Fruit fly (Drosophila melanogaster) whole organism, wandering third instar larva: Measurements from ENCODE around the gene CG6962.

Source experiments
- Abd-B ChIP-seq: fragments of >200 bp; optimal IDR thresholded peaks from 2 replicates; lab custom pipeline; 2017; ENCODE audit warnings: missing biosample characterization, missing genetic modification characterization
- CG32264 ChIP-seq: fragments of 200-800 bp; sonication (Bioruptor generic); optimal IDR thresholded peaks from 2 replicates; lab custom pipeline; 2016; ENCODE audit warnings: missing biosample characterization, missing genetic modification characterization
- CG9705 ChIP-seq: fragments of 200-800 bp; sonication (Bioruptor generic); optimal IDR thresholded peaks from 2 replicates; lab custom pipeline; 2018; ENCODE audit warnings: missing biosample characterization, mild to moderate bottlenecking, missing genetic modification characterization
- CrebA ChIP-seq: fragments of 200-800 bp; sonication (Bioruptor generic); optimal IDR thresholded peaks from 2 replicates; lab custom pipeline; 2016; ENCODE audit warnings: missing biosample characterization, mild to moderate bottlenecking, missing genetic modification characterization, borderline replicate concordance
- Dfd ChIP-seq: fragments of >200 bp; optimal IDR thresholded peaks from 2 replicates; lab custom pipeline; 2017; ENCODE audit warnings: missing biosample characterization, missing genetic modification characterization
- Dif ChIP-seq: fragments of 200-275, 200-300 bp; sonication (Bioruptor generic); optimal IDR thresholded peaks from 2 replicates; lab custom pipeline; 2018; ENCODE audit warnings: missing biosample characterization, missing genetic modification characterization; ENCODE audit not compliant: partially characterized antibody
- GATAd ChIP-seq: sonication (Bioruptor generic); optimal IDR thresholded peaks from 2 replicates; lab custom pipeline; 2016; ENCODE audit warnings: missing biosample characterization, missing genetic modification characterization
- HLH106 ChIP-seq: fragments of 200-800 bp; optimal IDR thresholded peaks from 3 replicates; lab custom pipeline; 2019; ENCODE audit warnings: missing biosample characterization, mild to moderate bottlenecking, missing genetic modification characterization, moderate library complexity
- Hnf4 ChIP-seq: fragments of 200-800 bp; sonication (Bioruptor generic); optimal IDR thresholded peaks from 2 replicates; lab custom pipeline; 2016; ENCODE audit warnings: missing biosample characterization, mild to moderate bottlenecking, missing genetic modification characterization
- Hr78 ChIP-seq: fragments of >200 bp; optimal IDR thresholded peaks from 2 replicates; lab custom pipeline; 2017; ENCODE audit warnings: missing biosample characterization, missing genetic modification characterization
- Hr83 ChIP-seq: fragments of 200-300 bp; sonication (Bioruptor generic); optimal IDR thresholded peaks from 2 replicates; lab custom pipeline; 2016; ENCODE audit warnings: missing biosample characterization, mild to moderate bottlenecking, missing genetic modification characterization, moderate library complexity; ENCODE audit not compliant: poor library complexity, severe bottlenecking
- Jra ChIP-seq: sonication (Bioruptor generic); optimal IDR thresholded peaks from 2 replicates; lab custom pipeline; 2016; ENCODE audit warnings: missing biosample characterization, missing genetic modification characterization
- Mio ChIP-seq: sonication (Bioruptor generic); optimal IDR thresholded peaks from 2 replicates; lab custom pipeline; 2016; ENCODE audit warnings: missing biosample characterization, missing genetic modification characterization
- Myc ChIP-seq: fragments of >200 bp; optimal IDR thresholded peaks from 2 replicates; lab custom pipeline; 2017
- N ChIP-seq: fragments of >200 bp; optimal IDR thresholded peaks from 2 replicates; lab custom pipeline; 2018; ENCODE audit warnings: missing biosample characterization, missing external identifiers, missing genetic modification characterization
- Rel ChIP-seq, 2 experiments: fragments of 200-800 bp; sonication (Bioruptor generic) in 1 of 2; optimal IDR thresholded peaks; 2 replicates in 1 of 2; 3 replicates in 1 of 2; lab custom pipeline; 2016 to 2019; ENCODE audit warnings: mild to moderate bottlenecking in 2 of 2, missing biosample characterization in 2 of 2, missing genetic modification characterization in 2 of 2, moderate library complexity in 1 of 2
- Vsx2 ChIP-seq: fragments of 200-300, 225-300 bp; sonication (Bioruptor generic); optimal IDR thresholded peaks from 2 replicates; lab custom pipeline; 2018; ENCODE audit warnings: missing biosample characterization, missing genetic modification characterization; ENCODE audit not compliant: partially characterized antibody
- brk ChIP-seq: fragments of 200-800 bp; sonication (Bioruptor generic); optimal IDR thresholded peaks from 2 replicates; lab custom pipeline; 2016; ENCODE audit warnings: missing biosample characterization, mild to moderate bottlenecking, missing genetic modification characterization
- dl ChIP-seq, 2 experiments: fragments of 175-275, 200-275 bp in 1 of 2; fragments of 200-275 bp in 1 of 2; sonication (Bioruptor generic); optimal IDR thresholded peaks; lab custom pipeline; 2018; ENCODE audit warnings: mild to moderate bottlenecking in 2 of 2, missing biosample characterization in 2 of 2, missing genetic modification characterization in 2 of 2, moderate library complexity in 2 of 2; ENCODE audit not compliant: partially characterized antibody in 2 of 2, insufficient read depth in 1 of 2
- dmrt93B ChIP-seq: fragments of 200-800 bp; sonication (Bioruptor generic); optimal IDR thresholded peaks from 2 replicates; lab custom pipeline; 2018; ENCODE audit warnings: missing biosample characterization, mild to moderate bottlenecking, missing genetic modification characterization
- ey ChIP-seq: fragments of 200-800 bp; sonication (Bioruptor generic); optimal IDR thresholded peaks from 2 replicates; lab custom pipeline; 2016; ENCODE audit warnings: missing biosample characterization, missing genetic modification characterization
- foxo ChIP-seq, 2 experiments: fragments of 200-800 bp; sonication (Bioruptor generic); optimal IDR thresholded peaks; 2 replicates in 1 of 2; 3 replicates in 1 of 2; lab custom pipeline; 2016 to 2017; ENCODE audit warnings: missing biosample characterization in 2 of 2, missing genetic modification characterization in 2 of 2
- fru ChIP-seq: fragments of 200-800 bp; sonication (Bioruptor generic); optimal IDR thresholded peaks from 3 replicates; lab custom pipeline; 2016; ENCODE audit warnings: missing biosample characterization, mild to moderate bottlenecking, missing genetic modification characterization
- h ChIP-seq: fragments of 200-800 bp; sonication (Bioruptor generic); optimal IDR thresholded peaks from 3 replicates; lab custom pipeline; 2016; ENCODE audit warnings: missing biosample characterization, mild to moderate bottlenecking, missing genetic modification characterization
- jim ChIP-seq: fragments of 175-275, 200-325 bp; sonication (Bioruptor generic); optimal IDR thresholded peaks from 2 replicates; lab custom pipeline; 2016; ENCODE audit warnings: missing biosample characterization, mild to moderate bottlenecking, missing genetic modification characterization
- lola ChIP-seq: fragments of >200 bp; optimal IDR thresholded peaks from 2 replicates; lab custom pipeline; 2017; ENCODE audit warnings: missing biosample characterization, missing genetic modification characterization
- pan ChIP-seq: fragments of >200 bp; optimal IDR thresholded peaks from 2 replicates; lab custom pipeline; 2017
- rgr ChIP-seq: fragments of 200-800 bp; sonication (Bioruptor generic); optimal IDR thresholded peaks from 3 replicates; lab custom pipeline; 2016; ENCODE audit warnings: missing biosample characterization, mild to moderate bottlenecking, missing genetic modification characterization
- sage ChIP-seq: fragments of 200-800 bp; sonication (Bioruptor generic); optimal IDR thresholded peaks from 2 replicates; lab custom pipeline; 2016; ENCODE audit warnings: missing biosample characterization, mild to moderate bottlenecking, missing genetic modification characterization
- usp ChIP-seq: fragments of >200 bp; optimal IDR thresholded peaks from 2 replicates; lab custom pipeline; 2017; ENCODE audit warnings: missing biosample characterization, missing genetic modification characterization

Gene CG6962

dm6 chr3R:11870135-11870534 is 12.2 kb downstream of the CG6962 start:
- TF ChIP-seq foxo (GFP tag; optimal IDR thresholded peaks at IDR 0.05; lab: Kevin White, UChicago) = no peak

dm6 chr3R:11869675-11870074 is 12.7 kb downstream of the CG6962 start:
- no peak for TF ChIP-seq lola (GFP tag; lab: Kevin White, UChicago)
- TF ChIP-seq brk (GFP tag; lab: Kevin White, UChicago) = no peak
- TF ChIP-seq GATAd (GFP tag; lab: Kevin White, UChicago) = no peak
- no peak for TF ChIP-seq CG9705 (GFP tag; lab: Kevin White, UChicago)
- peak; percentile 37 for TF ChIP-seq HLH106
- TF ChIP-seq Hr83 (GFP tag; lab: Kevin White, UChicago) = no peak
- peak in 1 of 2 experiments; percentile 50 for TF ChIP-seq foxo (GFP tag; optimal IDR thresholded peaks at IDR 0.05; lab: Kevin White, UChicago)

dm6 chr3R:11869169-11869568 is 13.2 kb downstream of the CG6962 start, which contains the start of gene CG6959:
CG6959 (minus strand) TSS chr3R:11869460.
- TF ChIP-seq Dif (GFP tag; lab: Kevin White, UChicago) = no peak
- no peak for TF ChIP-seq Jra (GFP tag; lab: Kevin White, UChicago)
- no peak for TF ChIP-seq Hr78 (GFP tag; lab: Kevin White, UChicago)
- TF ChIP-seq sage (GFP tag; lab: Kevin White, UChicago) = no peak
- TF ChIP-seq Hr83 (GFP tag; lab: Kevin White, UChicago) = peak; percentile 28
- TF ChIP-seq rgr = peak; percentile 9

dm6 chr3R:11868562-11868961 is 13.8 kb downstream of the CG6962 start:
- TF ChIP-seq rgr (no peak), Jra (GFP tag; lab: Kevin White, UChicago) (no peak), Dif (GFP tag; lab: Kevin White, UChicago) (peak; percentile 61), usp (GFP tag; lab: Kevin White, UChicago) (no peak), Myc (lab: Kevin White, UChicago) (no peak), N (GFP tag; lab: Kevin White, UChicago) (peak; percentile 9), fru (GFP tag; lab: Kevin White, UChicago) (peak; percentile 50), ey (no peak), Vsx2 (peak; percentile 14), dmrt93B (GFP tag; lab: Kevin White, UChicago) (no peak), Rel (GFP tag; optimal IDR thresholded peaks at IDR 0.05; lab: Kevin White, UChicago) (peak; percentile 32), Rel (tag; optimal IDR thresholded peaks at IDR 0.05; lab: Kevin White, UChicago) (no peak), dl (GFP tag; optimal IDR thresholded peaks at IDR 0.05; lab: Kevin White, UChicago; ENCODE audit: insufficient read depth in 1 of 2, partially characterized antibody in 2 of 2) (peak in 1 of 2 experiments; percentile 22), Abd-B (GFP tag; lab: Kevin White, UChicago) (no peak), Hnf4 (GFP tag; lab: Kevin White, UChicago) (no peak), jim (GFP tag; lab: Kevin White, UChicago) (no peak), CG32264 (no peak), Hr83 (GFP tag; lab: Kevin White, UChicago) (no peak), h (GFP tag; lab: Kevin White, UChicago) (no peak), GATAd (GFP tag; lab: Kevin White, UChicago) (no peak), foxo (GFP tag; optimal IDR thresholded peaks at IDR 0.05; lab: Kevin White, UChicago) (no peak), Dfd (no peak)

dm6 chr3R:11865132-11865531 is 17.2 kb downstream of the CG6962 start:
- TF ChIP-seq jim (GFP tag; lab: Kevin White, UChicago) = no peak
- no peak for TF ChIP-seq pan (lab: Kevin White, UChicago)
- no peak for TF ChIP-seq Mio (GFP tag; lab: Kevin White, UChicago)
- no peak for TF ChIP-seq Dif (GFP tag; lab: Kevin White, UChicago)
- TF ChIP-seq HLH106 = no peak
- no peak for TF ChIP-seq Hr83 (GFP tag; lab: Kevin White, UChicago)
- no peak for TF ChIP-seq ey
- TF ChIP-seq CrebA (GFP tag; lab: Kevin White, UChicago) = no peak
- no peak for TF ChIP-seq Rel (GFP tag; optimal IDR thresholded peaks at IDR 0.05; lab: Kevin White, UChicago)
- no peak for TF ChIP-seq Rel (tag; optimal IDR thresholded peaks at IDR 0.05; lab: Kevin White, UChicago)
- TF ChIP-seq brk (GFP tag; lab: Kevin White, UChicago) = no peak
- TF ChIP-seq Hnf4 (GFP tag; lab: Kevin White, UChicago) = no peak
- no peak for TF ChIP-seq Jra (GFP tag; lab: Kevin White, UChicago)
- TF ChIP-seq Abd-B (GFP tag; lab: Kevin White, UChicago) = no peak
- TF ChIP-seq CG32264 = no peak
